Fruit fly (Drosophila melanogaster) whole organism, wandering third instar larva: Measurements from ENCODE around the gene CG11537.

Experiments
- Abd-B ChIP-seq: fragments of >200 bp; optimal IDR thresholded peaks from 2 replicates; lab custom pipeline; 2017; ENCODE audit warnings: missing biosample characterization, missing genetic modification characterization
- CG32264 ChIP-seq: fragments of 200-800 bp; sonication (Bioruptor generic); optimal IDR thresholded peaks from 2 replicates; lab custom pipeline; 2016; ENCODE audit warnings: missing biosample characterization, missing genetic modification characterization
- CG9705 ChIP-seq: fragments of 200-800 bp; sonication (Bioruptor generic); optimal IDR thresholded peaks from 2 replicates; lab custom pipeline; 2018; ENCODE audit warnings: missing biosample characterization, mild to moderate bottlenecking, missing genetic modification characterization
- CrebA ChIP-seq: fragments of 200-800 bp; sonication (Bioruptor generic); optimal IDR thresholded peaks from 2 replicates; lab custom pipeline; 2016; ENCODE audit warnings: missing biosample characterization, mild to moderate bottlenecking, missing genetic modification characterization, borderline replicate concordance
- Dfd ChIP-seq: fragments of >200 bp; optimal IDR thresholded peaks from 2 replicates; lab custom pipeline; 2017; ENCODE audit warnings: missing biosample characterization, missing genetic modification characterization
- Dif ChIP-seq: fragments of 200-275, 200-300 bp; sonication (Bioruptor generic); optimal IDR thresholded peaks from 2 replicates; lab custom pipeline; 2018; ENCODE audit warnings: missing biosample characterization, missing genetic modification characterization; ENCODE audit not compliant: partially characterized antibody
- GATAd ChIP-seq: sonication (Bioruptor generic); optimal IDR thresholded peaks from 2 replicates; lab custom pipeline; 2016; ENCODE audit warnings: missing biosample characterization, missing genetic modification characterization
- HLH106 ChIP-seq: fragments of 200-800 bp; optimal IDR thresholded peaks from 3 replicates; lab custom pipeline; 2019; ENCODE audit warnings: missing biosample characterization, mild to moderate bottlenecking, missing genetic modification characterization, moderate library complexity
- Hnf4 ChIP-seq: fragments of 200-800 bp; sonication (Bioruptor generic); optimal IDR thresholded peaks from 2 replicates; lab custom pipeline; 2016; ENCODE audit warnings: missing biosample characterization, mild to moderate bottlenecking, missing genetic modification characterization
- Hr78 ChIP-seq: fragments of >200 bp; optimal IDR thresholded peaks from 2 replicates; lab custom pipeline; 2017; ENCODE audit warnings: missing biosample characterization, missing genetic modification characterization
- Hr83 ChIP-seq: fragments of 200-300 bp; sonication (Bioruptor generic); optimal IDR thresholded peaks from 2 replicates; lab custom pipeline; 2016; ENCODE audit warnings: missing biosample characterization, mild to moderate bottlenecking, missing genetic modification characterization, moderate library complexity; ENCODE audit not compliant: poor library complexity, severe bottlenecking
- Jra ChIP-seq: sonication (Bioruptor generic); optimal IDR thresholded peaks from 2 replicates; lab custom pipeline; 2016; ENCODE audit warnings: missing biosample characterization, missing genetic modification characterization
- Mio ChIP-seq: sonication (Bioruptor generic); optimal IDR thresholded peaks from 2 replicates; lab custom pipeline; 2016; ENCODE audit warnings: missing biosample characterization, missing genetic modification characterization
- Myc ChIP-seq: fragments of >200 bp; optimal IDR thresholded peaks from 2 replicates; lab custom pipeline; 2017
- N ChIP-seq: fragments of >200 bp; optimal IDR thresholded peaks from 2 replicates; lab custom pipeline; 2018; ENCODE audit warnings: missing biosample characterization, missing external identifiers, missing genetic modification characterization
- OdsH ChIP-seq: fragments of 200-800 bp; sonication (Bioruptor generic); optimal IDR thresholded peaks from 2 replicates; lab custom pipeline; 2016; ENCODE audit warnings: missing biosample characterization, mild to moderate bottlenecking, missing genetic modification characterization
- Rel ChIP-seq, 2 experiments: fragments of 200-800 bp; sonication (Bioruptor generic) in 1 of 2; optimal IDR thresholded peaks; 2 replicates in 1 of 2; 3 replicates in 1 of 2; lab custom pipeline; 2016 to 2019; ENCODE audit warnings: mild to moderate bottlenecking in 2 of 2, missing biosample characterization in 2 of 2, missing genetic modification characterization in 2 of 2, moderate library complexity in 1 of 2
- Sp1 ChIP-seq: fragments of 200-800 bp; sonication (Bioruptor generic); optimal IDR thresholded peaks from 3 replicates; lab custom pipeline; 2019; ENCODE audit warnings: missing biosample characterization, mild to moderate bottlenecking, missing genetic modification characterization, moderate library complexity
- Vsx2 ChIP-seq: fragments of 200-300, 225-300 bp; sonication (Bioruptor generic); optimal IDR thresholded peaks from 2 replicates; lab custom pipeline; 2018; ENCODE audit warnings: missing biosample characterization, missing genetic modification characterization; ENCODE audit not compliant: partially characterized antibody
- br ChIP-seq: fragments of 200-800 bp; sonication (Bioruptor generic); optimal IDR thresholded peaks from 2 replicates; lab custom pipeline; 2016; ENCODE audit warnings: missing biosample characterization, missing genetic modification characterization
- brk ChIP-seq: fragments of 200-800 bp; sonication (Bioruptor generic); optimal IDR thresholded peaks from 2 replicates; lab custom pipeline; 2016; ENCODE audit warnings: missing biosample characterization, mild to moderate bottlenecking, missing genetic modification characterization
- dl ChIP-seq, 2 experiments: fragments of 175-275, 200-275 bp in 1 of 2; fragments of 200-275 bp in 1 of 2; sonication (Bioruptor generic); optimal IDR thresholded peaks; lab custom pipeline; 2018; ENCODE audit warnings: mild to moderate bottlenecking in 2 of 2, missing biosample characterization in 2 of 2, missing genetic modification characterization in 2 of 2, moderate library complexity in 2 of 2; ENCODE audit not compliant: partially characterized antibody in 2 of 2, insufficient read depth in 1 of 2
- dmrt93B ChIP-seq: fragments of 200-800 bp; sonication (Bioruptor generic); optimal IDR thresholded peaks from 2 replicates; lab custom pipeline; 2018; ENCODE audit warnings: missing biosample characterization, mild to moderate bottlenecking, missing genetic modification characterization
- dsf ChIP-seq: sonication (Bioruptor generic); optimal IDR thresholded peaks from 2 replicates; lab custom pipeline; 2016; ENCODE audit warnings: missing biosample characterization, missing genetic modification characterization, borderline replicate concordance
- ey ChIP-seq: fragments of 200-800 bp; sonication (Bioruptor generic); optimal IDR thresholded peaks from 2 replicates; lab custom pipeline; 2016; ENCODE audit warnings: missing biosample characterization, missing genetic modification characterization
- foxo ChIP-seq, 2 experiments: fragments of 200-800 bp; sonication (Bioruptor generic); optimal IDR thresholded peaks; 2 replicates in 1 of 2; 3 replicates in 1 of 2; lab custom pipeline; 2016 to 2017; ENCODE audit warnings: missing biosample characterization in 2 of 2, missing genetic modification characterization in 2 of 2
- fru ChIP-seq: fragments of 200-800 bp; sonication (Bioruptor generic); optimal IDR thresholded peaks from 3 replicates; lab custom pipeline; 2016; ENCODE audit warnings: missing biosample characterization, mild to moderate bottlenecking, missing genetic modification characterization
- h ChIP-seq: fragments of 200-800 bp; sonication (Bioruptor generic); optimal IDR thresholded peaks from 3 replicates; lab custom pipeline; 2016; ENCODE audit warnings: missing biosample characterization, mild to moderate bottlenecking, missing genetic modification characterization
- jim ChIP-seq: fragments of 175-275, 200-325 bp; sonication (Bioruptor generic); optimal IDR thresholded peaks from 2 replicates; lab custom pipeline; 2016; ENCODE audit warnings: missing biosample characterization, mild to moderate bottlenecking, missing genetic modification characterization
- lola ChIP-seq: fragments of >200 bp; optimal IDR thresholded peaks from 2 replicates; lab custom pipeline; 2017; ENCODE audit warnings: missing biosample characterization, missing genetic modification characterization
- pan ChIP-seq: fragments of >200 bp; optimal IDR thresholded peaks from 2 replicates; lab custom pipeline; 2017
- psq ChIP-seq: fragments of 200-800 bp; sonication (Bioruptor generic); optimal IDR thresholded peaks from 3 replicates; lab custom pipeline; 2017; ENCODE audit warnings: missing biosample characterization, mild to moderate bottlenecking, missing genetic modification characterization, moderate library complexity
- rgr ChIP-seq: fragments of 200-800 bp; sonication (Bioruptor generic); optimal IDR thresholded peaks from 3 replicates; lab custom pipeline; 2016; ENCODE audit warnings: missing biosample characterization, mild to moderate bottlenecking, missing genetic modification characterization
- sage ChIP-seq: fragments of 200-800 bp; sonication (Bioruptor generic); optimal IDR thresholded peaks from 2 replicates; lab custom pipeline; 2016; ENCODE audit warnings: missing biosample characterization, mild to moderate bottlenecking, missing genetic modification characterization
- sv ChIP-seq: fragments of 200-800 bp; sonication (Bioruptor generic); optimal IDR thresholded peaks from 3 replicates; lab custom pipeline; 2016; ENCODE audit warnings: missing biosample characterization, missing genetic modification characterization
- tai ChIP-seq: sonication (Bioruptor generic); optimal IDR thresholded peaks from 2 replicates; lab custom pipeline; 2016; ENCODE audit warnings: missing biosample characterization, missing genetic modification characterization
- usp ChIP-seq: fragments of >200 bp; optimal IDR thresholded peaks from 2 replicates; lab custom pipeline; 2017; ENCODE audit warnings: missing biosample characterization, missing genetic modification characterization
- woc ChIP-seq: sonication (Bioruptor generic); optimal IDR thresholded peaks from 2 replicates; lab custom pipeline; 2016; ENCODE audit warnings: missing biosample characterization, mild to moderate bottlenecking, missing genetic modification characterization

CG11537 gene

DNA sequence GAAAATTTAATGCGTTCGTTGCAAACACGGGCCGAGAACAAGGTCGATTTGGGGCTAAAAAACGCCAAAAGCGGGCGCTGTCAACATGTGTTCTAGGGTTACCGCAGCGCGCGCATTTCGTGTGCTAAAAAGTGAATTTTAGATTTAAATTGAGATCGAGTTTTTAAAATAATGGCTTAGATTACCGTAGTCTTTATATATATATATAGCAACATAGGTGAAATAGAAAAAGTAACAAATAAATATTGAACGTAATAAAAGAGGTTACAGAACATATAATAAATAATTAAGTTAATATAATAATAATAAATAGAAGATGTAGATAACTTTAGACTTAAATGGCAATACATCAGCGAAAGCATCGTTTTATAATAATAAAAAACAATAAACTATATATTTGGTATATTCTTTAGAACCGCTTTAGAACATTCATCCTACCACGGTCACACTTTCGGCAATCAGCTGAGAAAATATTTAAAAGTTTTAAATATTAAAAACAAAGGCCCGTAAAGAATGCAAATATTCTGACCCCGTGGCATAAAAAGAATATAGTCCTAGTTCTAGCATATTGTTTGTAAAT lies at the start of gene CG11537, which contains the start of gene Alg2:
Gene CG11537 (minus strand): TSS at position 75 of the 580 bp plus-strand sequence.
Gene Alg2 (plus strand): TSS at position 426 of the 580 bp plus-strand sequence.
- no peak for TF ChIP-seq N (GFP tag; lab: Kevin White, UChicago)
- TF ChIP-seq psq (GFP tag; lab: Kevin White, UChicago), result peak; percentile 0
- TF ChIP-seq Jra (GFP tag; lab: Kevin White, UChicago), result no peak
- TF ChIP-seq foxo (GFP tag; optimal IDR thresholded peaks at IDR 0.05; lab: Kevin White, UChicago), result peak in 1 of 2 experiments; percentile 27
- peak; percentile 35 for TF ChIP-seq Myc (lab: Kevin White, UChicago)
- TF ChIP-seq rgr (GFP tag; lab: Kevin White, UChicago), result peak; percentile 29
- TF ChIP-seq pan (lab: Kevin White, UChicago), result no peak
- TF ChIP-seq Rel (GFP tag; optimal IDR thresholded peaks at IDR 0.05; lab: Kevin White, UChicago), result no peak
- TF ChIP-seq Rel (tag; optimal IDR thresholded peaks at IDR 0.05; lab: Kevin White, UChicago), result peak; percentile 4
- TF ChIP-seq fru (GFP tag; lab: Kevin White, UChicago), result no peak
- peak; percentile 13 for TF ChIP-seq Sp1 (GFP tag; lab: Kevin White, UChicago)
- no peak for TF ChIP-seq Hr83 (GFP tag; lab: Kevin White, UChicago)
- TF ChIP-seq HLH106 (tag; lab: Kevin White, UChicago), result peak; percentile 22

DNA sequence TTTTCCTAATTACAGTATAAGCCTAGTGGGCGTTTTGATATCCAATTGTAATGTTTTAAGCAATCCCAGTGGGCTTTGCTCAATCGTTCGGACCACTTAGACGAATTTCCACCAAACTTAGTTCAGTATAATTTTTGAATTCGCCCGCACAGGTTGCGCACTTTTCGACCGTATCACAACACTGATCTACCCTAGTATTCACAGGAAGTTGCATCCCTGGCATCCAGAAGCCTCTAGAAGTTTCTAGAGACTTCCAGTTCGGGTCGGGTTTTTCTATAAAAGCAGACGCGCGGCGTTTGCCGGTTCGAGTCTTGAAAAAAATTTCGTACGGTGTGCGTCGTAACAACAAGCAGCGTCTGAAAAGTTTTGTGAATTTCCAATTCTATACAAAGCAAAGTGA lies 49.7 kb upstream of the CG11537 start, which contains the start of gene Hsp83:
Gene Hsp83 (plus strand): TSS at position 58 of the 400 bp plus-strand sequence.
- peak; percentile 80 for TF ChIP-seq psq (GFP tag; lab: Kevin White, UChicago)
- no peak for TF ChIP-seq usp (GFP tag; lab: Kevin White, UChicago)
- TF ChIP-seq CG32264 (GFP tag; lab: Kevin White, UChicago), result peak; percentile 86
- peak; percentile 98 for TF ChIP-seq br (GFP tag; lab: Kevin White, UChicago)
- peak; percentile 87 to 93 for TF ChIP-seq foxo (GFP tag; optimal IDR thresholded peaks at IDR 0.05; lab: Kevin White, UChicago)
- no peak for TF ChIP-seq CrebA (GFP tag; lab: Kevin White, UChicago)
- no peak for TF ChIP-seq jim
- no peak for TF ChIP-seq pan (lab: Kevin White, UChicago)
- peak; percentile 98 for TF ChIP-seq Sp1 (GFP tag; lab: Kevin White, UChicago)
- no peak for TF ChIP-seq lola (GFP tag; lab: Kevin White, UChicago)
- TF ChIP-seq dmrt93B, result peak; percentile 90
- peak; percentile 68 for TF ChIP-seq Jra (GFP tag; lab: Kevin White, UChicago)
- TF ChIP-seq tai (GFP tag; lab: Kevin White, UChicago), result no peak
- TF ChIP-seq woc, result peak; percentile 65
- TF ChIP-seq Dfd (GFP tag; lab: Kevin White, UChicago), result no peak
- TF ChIP-seq h (GFP tag; lab: Kevin White, UChicago), result peak; percentile 96
- peak; percentile 57 for TF ChIP-seq Mio (GFP tag; lab: Kevin White, UChicago)
- no peak for TF ChIP-seq Vsx2
- TF ChIP-seq OdsH, result peak; percentile 94
- TF ChIP-seq Abd-B, result no peak
- TF ChIP-seq dsf (GFP tag; lab: Kevin White, UChicago), result peak; percentile 78
- peak; percentile 95 for TF ChIP-seq fru (GFP tag; lab: Kevin White, UChicago)
- TF ChIP-seq rgr (GFP tag; lab: Kevin White, UChicago), result peak; percentile 98
- peak; percentile 85 for TF ChIP-seq sv (GFP tag; lab: Kevin White, UChicago)
- peak; percentile 99 for TF ChIP-seq Hr83 (GFP tag; lab: Kevin White, UChicago)
- TF ChIP-seq brk (GFP tag; lab: Kevin White, UChicago), result peak; percentile 90
- peak; percentile 94 for TF ChIP-seq CG9705 (GFP tag; lab: Kevin White, UChicago)
- TF ChIP-seq sage (GFP tag; lab: Kevin White, UChicago), result peak; percentile 95
- no peak for TF ChIP-seq GATAd (GFP tag; lab: Kevin White, UChicago)
- TF ChIP-seq Dif (GFP tag; lab: Kevin White, UChicago), result peak; percentile 27
- peak; percentile 92 for TF ChIP-seq Hnf4 (GFP tag; lab: Kevin White, UChicago)
- peak; percentile 87 for TF ChIP-seq HLH106 (tag; lab: Kevin White, UChicago)
- TF ChIP-seq Rel (GFP tag; optimal IDR thresholded peaks at IDR 0.05; lab: Kevin White, UChicago), result peak; percentile 81
- TF ChIP-seq Rel (tag; optimal IDR thresholded peaks at IDR 0.05; lab: Kevin White, UChicago), result peak; percentile 88
- TF ChIP-seq ey (GFP tag; lab: Kevin White, UChicago), result peak; percentile 80
- no peak for TF ChIP-seq dl (GFP tag; optimal IDR thresholded peaks at IDR 0.05; lab: Kevin White, UChicago; ENCODE audit: insufficient read depth in 1 of 2, partially characterized antibody in 2 of 2)
- no peak for TF ChIP-seq N (GFP tag; lab: Kevin White, UChicago)
- TF ChIP-seq Hr78 (GFP tag; lab: Kevin White, UChicago), result no peak
